Fruit fly (Drosophila melanogaster) whole organism, pupa: ENCODE results near the gene CG16952.

ENCODE experiments used
- CG17806 ChIP-seq: fragments of 200-800 bp; sonication (Bioruptor generic); optimal IDR thresholded peaks from 2 replicates; lab custom pipeline; 2018; ENCODE audit warnings: missing biosample characterization, mild to moderate bottlenecking, missing genetic modification characterization, moderate library complexity
- CG8159 ChIP-seq: fragments of 200-800 bp; sonication (Bioruptor generic); optimal IDR thresholded peaks from 3 replicates; lab custom pipeline; 2018; ENCODE audit warnings: missing biosample characterization, mild to moderate bottlenecking, missing genetic modification characterization, moderate library complexity
- Pif1A ChIP-seq: fragments of 200-800 bp; sonication (Bioruptor generic); optimal IDR thresholded peaks from 3 replicates; lab custom pipeline; 2016; ENCODE audit warnings: missing biosample characterization, missing genetic modification characterization
- rn ChIP-seq: fragments of 200-800 bp; sonication (Bioruptor generic); IDR thresholded peaks from 2 replicates; pipeline ENCODE4 v1.3.6; 2022; ENCODE audit warnings: missing biosample characterization, missing genetic modification characterization

DNA sequence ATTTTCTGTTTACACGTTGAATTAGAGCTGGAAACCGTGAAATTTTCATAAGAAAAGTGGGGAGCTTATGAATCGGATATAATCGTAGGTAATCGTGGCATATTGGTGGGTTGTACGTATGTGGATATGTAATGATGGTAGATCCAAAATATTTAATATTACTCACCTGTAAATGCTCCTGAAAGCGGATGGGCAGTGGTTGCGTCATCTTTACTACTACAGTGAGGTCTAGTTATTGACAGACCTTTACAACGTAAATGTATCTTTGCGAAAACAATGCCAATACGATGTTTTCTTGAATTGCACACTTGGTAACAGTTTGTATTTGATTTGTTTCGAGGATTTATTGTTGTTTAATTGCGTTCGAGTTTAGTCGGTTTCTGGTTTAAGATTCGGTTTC is 36.0 kb upstream of the CG16952 start:
- no peak for TF ChIP-seq Pif1A (GFP tag; lab: Kevin White, UChicago)
- TF ChIP-seq CG17806 (tag; lab: Kevin White, UChicago): no peak
- TF ChIP-seq rn (GFP tag; lab: Robert Waterston, UW): no peak
- no peak for TF ChIP-seq CG8159 (tag; lab: Kevin White, UChicago)
